Fruit fly (Drosophila melanogaster) whole organism, embryonic: Measurements from ENCODE around the gene Mocs2B.

ENCODE experiments used
- CG10209 ChIP-seq: fragments of 200-800 bp; sonication (Bioruptor generic); optimal IDR thresholded peaks from 3 replicates; lab custom pipeline; 2017; ENCODE audit warnings: missing biosample characterization, mild to moderate bottlenecking, missing genetic modification characterization, missing genetic modification reagents
- CG10565 ChIP-seq: fragments of 200-800 bp; sonication (Bioruptor generic); optimal IDR thresholded peaks from 3 replicates; lab custom pipeline; 2016; ENCODE audit warnings: missing biosample characterization, mild to moderate bottlenecking, missing genetic modification characterization
- CG11560 ChIP-seq: fragments of 200-800 bp; sonication (Bioruptor generic); IDR thresholded peaks from 3 replicates; pipeline ENCODE4 v1.3.6; 2022; ENCODE audit warnings: missing biosample characterization, missing genetic modification characterization
- CG12071 ChIP-seq: fragments of 200-800 bp; sonication (Bioruptor generic); optimal IDR thresholded peaks from 3 replicates; lab custom pipeline; 2018; ENCODE audit warnings: missing biosample characterization, mild to moderate bottlenecking, missing genetic modification characterization
- CG12391 ChIP-seq: fragments of 200-800 bp; sonication (Bioruptor generic); optimal IDR thresholded peaks from 3 replicates; lab custom pipeline; 2018; ENCODE audit warnings: missing biosample characterization, mild to moderate bottlenecking, missing genetic modification characterization, moderate library complexity
- CG13296 ChIP-seq: fragments of 200-800 bp; sonication (Bioruptor generic); optimal IDR thresholded peaks from 3 replicates; lab custom pipeline; 2018; ENCODE audit warnings: missing biosample characterization, mild to moderate bottlenecking, missing genetic modification characterization
- CG13424 ChIP-seq: fragments of 200-800 bp; sonication (Bioruptor generic); optimal IDR thresholded peaks from 2 replicates; lab custom pipeline; 2019; ENCODE audit warnings: missing biosample characterization, mild to moderate bottlenecking, missing genetic modification characterization, moderate library complexity
- CG14710 ChIP-seq: fragments of 200-800 bp; sonication (Bioruptor generic); optimal IDR thresholded peaks from 3 replicates; lab custom pipeline; 2019; ENCODE audit warnings: missing biosample characterization, mild to moderate bottlenecking, missing genetic modification characterization, moderate library complexity
- CG1529 ChIP-seq: fragments of 200-800 bp; sonication (Bioruptor generic); optimal IDR thresholded peaks from 3 replicates; lab custom pipeline; 2018; ENCODE audit warnings: missing biosample characterization, missing genetic modification characterization
- CG15601 ChIP-seq: fragments of 200-800 bp; sonication (Bioruptor generic); optimal IDR thresholded peaks from 3 replicates; lab custom pipeline; 2019; ENCODE audit warnings: missing biosample characterization, mild to moderate bottlenecking, missing genetic modification characterization, moderate library complexity
- CG17328 ChIP-seq: fragments of 200-800 bp; sonication (Bioruptor generic); IDR thresholded peaks from 2 replicates; pipeline ENCODE4 v1.3.6; 2022; ENCODE audit warnings: missing biosample characterization, missing genetic modification characterization
- CG17912 ChIP-seq: fragments of 200-800 bp; sonication (Bioruptor generic); optimal IDR thresholded peaks from 2 replicates; lab custom pipeline; 2018; ENCODE audit warnings: missing biosample characterization, mild to moderate bottlenecking, missing genetic modification characterization
- CG2678 ChIP-seq: fragments of 200-800 bp; sonication (Bioruptor generic); optimal IDR thresholded peaks from 3 replicates; lab custom pipeline; 2019; ENCODE audit warnings: missing biosample characterization, mild to moderate bottlenecking, missing genetic modification characterization, moderate library complexity
- CG30431 ChIP-seq: fragments of 200-800 bp; sonication (Bioruptor generic); optimal IDR thresholded peaks from 2 replicates; lab custom pipeline; 2017; ENCODE audit warnings: missing biosample characterization, missing genetic modification characterization
- CG31365 ChIP-seq: fragments of 200-800 bp; sonication (Bioruptor generic); optimal IDR thresholded peaks from 2 replicates; lab custom pipeline; 2018; ENCODE audit warnings: missing biosample characterization, mild to moderate bottlenecking, missing genetic modification characterization
- CG31441 ChIP-seq: fragments of 200-800 bp; sonication (Bioruptor generic); IDR thresholded peaks from 2 replicates; pipeline ENCODE4 v1.3.6; 2022; ENCODE audit warnings: missing biosample characterization, missing genetic modification characterization
- CG32772 ChIP-seq: fragments of 200-800 bp; sonication (Bioruptor generic); IDR thresholded peaks from 2 replicates; pipeline ENCODE4 v1.3.6; 2022; ENCODE audit warnings: missing biosample characterization, missing genetic modification characterization
- CG3281 ChIP-seq: fragments of 200-800 bp; sonication (Bioruptor generic); optimal IDR thresholded peaks from 3 replicates; lab custom pipeline; 2017; ENCODE audit warnings: missing biosample characterization, mild to moderate bottlenecking, missing genetic modification characterization
- CG34376 ChIP-seq: fragments of 200-800 bp; sonication (Bioruptor generic); optimal IDR thresholded peaks from 2 replicates; lab custom pipeline; 2018; ENCODE audit warnings: missing biosample characterization, mild to moderate bottlenecking, missing genetic modification characterization
- CG6254 ChIP-seq: fragments of 200-800 bp; sonication (Bioruptor generic); optimal IDR thresholded peaks from 3 replicates; lab custom pipeline; 2017; ENCODE audit warnings: mild to moderate bottlenecking, missing biosample characterization, missing genetic modification reagents, missing genetic modification characterization
- CG6854 ChIP-seq: fragments of 200-800 bp; sonication (Bioruptor generic); optimal IDR thresholded peaks from 3 replicates; lab custom pipeline; 2017; ENCODE audit warnings: missing biosample characterization, mild to moderate bottlenecking, missing genetic modification characterization
- CG7786 ChIP-seq: fragments of 200-800 bp; sonication (Bioruptor generic); optimal IDR thresholded peaks from 2 replicates; lab custom pipeline; 2016; ENCODE audit warnings: missing biosample characterization, missing genetic modification characterization
- CG8388 ChIP-seq: fragments of 200-800 bp; sonication (Bioruptor generic); optimal IDR thresholded peaks from 2 replicates; lab custom pipeline; 2019; ENCODE audit warnings: missing biosample characterization, mild to moderate bottlenecking, missing genetic modification characterization, moderate library complexity
- CG9215 ChIP-seq: fragments of 200-800 bp; sonication (Bioruptor generic); IDR thresholded peaks from 2 replicates; pipeline ENCODE4 v1.3.6; 2022; ENCODE audit warnings: missing biosample characterization, missing genetic modification characterization
- CG9437 ChIP-seq: fragments of 200-800 bp; sonication (Bioruptor generic); optimal IDR thresholded peaks from 2 replicates; lab custom pipeline; 2018; ENCODE audit warnings: missing biosample characterization, mild to moderate bottlenecking, missing genetic modification characterization
- CG9817 ChIP-seq: fragments of 200-800 bp; sonication (Bioruptor generic); optimal IDR thresholded peaks from 2 replicates; lab custom pipeline; 2018; ENCODE audit warnings: missing biosample characterization, mild to moderate bottlenecking, missing genetic modification characterization, moderate library complexity
- CoRest ChIP-seq: fragments of 200-800 bp; sonication (Bioruptor generic); optimal IDR thresholded peaks from 3 replicates; lab custom pipeline; 2018; ENCODE audit warnings: missing biosample characterization, mild to moderate bottlenecking, missing genetic modification characterization, moderate library complexity
- CrebB ChIP-seq: fragments of 200-800 bp; sonication (Bioruptor generic); optimal IDR thresholded peaks from 3 replicates; lab custom pipeline; 2018; ENCODE audit warnings: missing biosample characterization, mild to moderate bottlenecking, missing genetic modification characterization
- D19A ChIP-seq: fragments of 200-800 bp; optimal IDR thresholded peaks from 3 replicates; lab custom pipeline; 2019; ENCODE audit warnings: missing biosample characterization, mild to moderate bottlenecking, missing genetic modification characterization, moderate library complexity
- Drgx ChIP-seq: fragments of 200-800 bp; sonication (Bioruptor generic); IDR thresholded peaks from 2 replicates; pipeline ENCODE4 v1.3.6; 2022; ENCODE audit warnings: missing biosample characterization, missing genetic modification characterization
- HLH54F ChIP-seq: fragments of 200-800 bp; sonication (Bioruptor generic); optimal IDR thresholded peaks from 3 replicates; lab custom pipeline; 2016; ENCODE audit warnings: missing biosample characterization, missing genetic modification characterization
- Oli ChIP-seq: fragments of 200-800 bp; sonication (Bioruptor generic); optimal IDR thresholded peaks from 2 replicates; lab custom pipeline; 2018; ENCODE audit warnings: missing biosample characterization, mild to moderate bottlenecking, missing genetic modification characterization, moderate library complexity
- Rfx ChIP-seq: fragments of 200-800 bp; sonication (Bioruptor generic); IDR thresholded peaks from 2 replicates; pipeline ENCODE4 v1.3.6; 2022; ENCODE audit warnings: missing biosample characterization, missing genetic modification characterization
- Six4 ChIP-seq: fragments of 200-800 bp; sonication (Bioruptor generic); optimal IDR thresholded peaks from 2 replicates; lab custom pipeline; 2016; ENCODE audit warnings: missing biosample characterization, missing genetic modification characterization
- Xrp1 ChIP-seq: fragments of 200-800 bp; sonication (Bioruptor generic); IDR thresholded peaks from 2 replicates; pipeline ENCODE4 v1.3.6; 2022; ENCODE audit warnings: missing biosample characterization, missing genetic modification characterization
- az2 ChIP-seq: fragments of 200-800 bp; sonication (Bioruptor generic); optimal IDR thresholded peaks from 3 replicates; lab custom pipeline; 2016; ENCODE audit warnings: missing biosample characterization, missing genetic modification characterization
- bsh ChIP-seq, 2 experiments: fragments of 200-800 bp; sonication (Bioruptor generic); optimal IDR thresholded peaks; 2 replicates each; lab custom pipeline; 2017 to 2018; ENCODE audit warnings: mild to moderate bottlenecking in 2 of 2, missing biosample characterization in 2 of 2, missing genetic modification characterization in 2 of 2, moderate library complexity in 1 of 2
- chif ChIP-seq, 2 experiments: fragments of 200-800 bp; sonication (Bioruptor generic); optimal IDR thresholded peaks; 3 replicates each; lab custom pipeline; 2016; ENCODE audit warnings: missing biosample characterization in 2 of 2, missing genetic modification characterization in 2 of 2
- en ChIP-seq: fragments of 200-800 bp; sonication (Bioruptor generic); optimal IDR thresholded peaks from 2 replicates; lab custom pipeline; 2016; ENCODE audit warnings: missing biosample characterization, missing genetic modification characterization
- h ChIP-seq: fragments of >200 bp; optimal IDR thresholded peaks from 2 replicates; lab custom pipeline; 2017
- hkb ChIP-seq, 2 experiments: fragments of 200-800 bp in 1 of 2; fragments of >200 bp in 1 of 2; sonication (Bioruptor generic) in 1 of 2; IDR thresholded peaks in 1 of 2; optimal IDR thresholded peaks in 1 of 2; 2 replicates each; pipeline versions ENCODE4 v1.3.6 to Lab custom; 2017 to 2022; ENCODE audit warnings: missing biosample characterization in 1 of 2, missing genetic modification characterization in 1 of 2
- lilli ChIP-seq: fragments of 200-800 bp; sonication (Bioruptor generic); optimal IDR thresholded peaks from 3 replicates; lab custom pipeline; 2016; ENCODE audit warnings: missing biosample characterization, missing genetic modification characterization
- nerfin-1 ChIP-seq: fragments of 200-800 bp; sonication (Bioruptor generic); optimal IDR thresholded peaks from 3 replicates; lab custom pipeline; 2019; ENCODE audit warnings: missing biosample characterization, mild to moderate bottlenecking, missing genetic modification characterization, moderate library complexity
- org-1 ChIP-seq: fragments of 200-800 bp; sonication (Bioruptor generic); optimal IDR thresholded peaks from 2 replicates; lab custom pipeline; 2017; ENCODE audit warnings: missing biosample characterization, missing genetic modification characterization
- phol ChIP-seq: fragments of 200-800 bp; sonication (Bioruptor generic); optimal IDR thresholded peaks from 3 replicates; lab custom pipeline; 2018; ENCODE audit warnings: missing biosample characterization, mild to moderate bottlenecking, missing genetic modification characterization, moderate library complexity
- schlank ChIP-seq: fragments of 200-800 bp; sonication (Bioruptor generic); optimal IDR thresholded peaks from 2 replicates; lab custom pipeline; 2018; ENCODE audit warnings: missing biosample characterization, mild to moderate bottlenecking, missing genetic modification characterization
- sisA ChIP-seq: fragments of 200-800 bp; sonication (Bioruptor generic); IDR thresholded peaks from 2 replicates; pipeline ENCODE4 v1.3.6; 2022; ENCODE audit warnings: missing biosample characterization, missing genetic modification characterization
- slp2 ChIP-seq: fragments of 200-800 bp; sonication (Bioruptor generic); optimal IDR thresholded peaks from 2 replicates; lab custom pipeline; 2016; ENCODE audit warnings: missing biosample characterization, missing genetic modification characterization
- ssp ChIP-seq: fragments of 200-800 bp; sonication (Bioruptor generic); IDR thresholded peaks from 2 replicates; pipeline ENCODE4 v1.3.6; 2022; ENCODE audit warnings: missing biosample characterization, missing genetic modification characterization

The Mocs2B gene

dm6 chr3R:25168259-25168972 is 41.3 kb upstream of the Mocs2B start (continued):
- peak; percentile 45; the same call in 1 of the 2 replicates for TF ChIP-seq sisA (GFP tag; lab: Robert Waterston, UW)
- peak; percentile 51; the same call in 1 of the 2 replicates for TF ChIP-seq CG31441 (GFP tag; lab: Robert Waterston, UW)
- no peak for TF ChIP-seq en (GFP tag; lab: Kevin White, UChicago)
- peak; percentile 36; the same call in 1 of the 2 replicates for TF ChIP-seq Rfx (GFP tag; lab: Robert Waterston, UW)
- TF ChIP-seq D19A (tag; lab: Kevin White, UChicago): peak; percentile 30
- TF ChIP-seq Six4 (GFP tag; lab: Kevin White, UChicago): no peak
- TF ChIP-seq chif (GFP tag; optimal IDR thresholded peaks at IDR 0.05; lab: Kevin White, UChicago): no peak
- no peak for TF ChIP-seq CG30431
- TF ChIP-seq CG9215 (GFP tag; lab: Robert Waterston, UW): peak; percentile 50
- no peak for TF ChIP-seq CG17912 (GFP tag; lab: Kevin White, UChicago)
- TF ChIP-seq CG12391 (tag; lab: Kevin White, UChicago): peak; percentile 40
- TF ChIP-seq CrebB: no peak
- TF ChIP-seq az2 (GFP tag; lab: Kevin White, UChicago): peak; percentile 4
- peak; percentile 36 for TF ChIP-seq CG8388
- peak; percentile 30 for TF ChIP-seq CG14710 (tag; lab: Kevin White, UChicago)
- peak; percentile 38 for TF ChIP-seq CG6254 (GFP tag; lab: Kevin White, UChicago)
- TF ChIP-seq slp2 (GFP tag; lab: Kevin White, UChicago): peak; percentile 21
- peak; percentile 52 for TF ChIP-seq CG3281
- no peak for TF ChIP-seq CG11560
- no peak for TF ChIP-seq CG17328
- no peak for TF ChIP-seq hkb (optimal IDR thresholded peaks at IDR 0.05; lab: Kevin White, UChicago)
- peak; percentile 37 for TF ChIP-seq hkb (GFP tag; IDR thresholded peaks at IDR 0.05; lab: Robert Waterston, UW)
- TF ChIP-seq CG12071: no peak
- peak; percentile 23 for TF ChIP-seq CG10209 (GFP tag; lab: Kevin White, UChicago)
- TF ChIP-seq CG6854 (GFP tag; lab: Kevin White, UChicago): peak; percentile 31
- TF ChIP-seq org-1 (GFP tag; lab: Kevin White, UChicago): peak; percentile 52
- TF ChIP-seq h (lab: Kevin White, UChicago): no peak
- TF ChIP-seq CG15601 (tag; lab: Kevin White, UChicago): peak; percentile 3
- peak; percentile 45 for TF ChIP-seq HLH54F (GFP tag; lab: Kevin White, UChicago)
- no peak for TF ChIP-seq CG10565
- no peak for TF ChIP-seq Drgx
- TF ChIP-seq CoRest: peak; percentile 65
- peak; percentile 82 for TF ChIP-seq CG2678 (tag; lab: Kevin White, UChicago)
- peak; percentile 4 for TF ChIP-seq CG9437 (GFP tag; lab: Kevin White, UChicago)
- peak; percentile 5 for TF ChIP-seq CG1529 (GFP tag; lab: Kevin White, UChicago)
- peak; percentile 65 for TF ChIP-seq CG13424 (tag; lab: Kevin White, UChicago)
- peak; percentile 16 for TF ChIP-seq schlank (tag; lab: Kevin White, UChicago)
- TF ChIP-seq CG32772 (GFP tag; lab: Robert Waterston, UW): 0 out of 2 replicates have a peak, but pooled peaks have one; percentile 34
- TF ChIP-seq CG34376 (GFP tag; lab: Kevin White, UChicago): peak; percentile 41
- peak; percentile 15 for TF ChIP-seq CG7786 (GFP tag; lab: Kevin White, UChicago)
- peak; percentile 45 for TF ChIP-seq Oli
- TF ChIP-seq ssp: no peak
- TF ChIP-seq CG31365 (tag; lab: Kevin White, UChicago): peak; percentile 30
- TF ChIP-seq lilli (GFP tag; lab: Kevin White, UChicago): peak; percentile 60
- TF ChIP-seq bsh (GFP tag; optimal IDR thresholded peaks at IDR 0.05; lab: Kevin White, UChicago): peak in 1 of 2 experiments; percentile 48
- peak; percentile 5 for TF ChIP-seq CG9817
- TF ChIP-seq Xrp1 (GFP tag; lab: Robert Waterston, UW): peak; percentile 51; the same call in 1 of the 2 replicates
- TF ChIP-seq CG13296: peak; percentile 11
- TF ChIP-seq phol (tag; lab: Kevin White, UChicago): peak; percentile 54
- TF ChIP-seq nerfin-1 (tag; lab: Kevin White, UChicago): peak; percentile 70
